Fruit fly (Drosophila melanogaster) whole organism, wandering third instar larva: ENCODE measurements around the gene hth.

Experiments used
- Dif ChIP-seq: fragments of 200-275, 200-300 bp; sonication (Bioruptor generic); optimal IDR thresholded peaks from 2 replicates; lab custom pipeline; 2018; ENCODE audit warnings: missing biosample characterization, missing genetic modification characterization; ENCODE audit not compliant: partially characterized antibody
- GATAd ChIP-seq: sonication (Bioruptor generic); optimal IDR thresholded peaks from 2 replicates; lab custom pipeline; 2016; ENCODE audit warnings: missing biosample characterization, missing genetic modification characterization
- OdsH ChIP-seq: fragments of 200-800 bp; sonication (Bioruptor generic); optimal IDR thresholded peaks from 2 replicates; lab custom pipeline; 2016; ENCODE audit warnings: missing biosample characterization, mild to moderate bottlenecking, missing genetic modification characterization
- br ChIP-seq: fragments of 200-800 bp; sonication (Bioruptor generic); optimal IDR thresholded peaks from 2 replicates; lab custom pipeline; 2016; ENCODE audit warnings: missing biosample characterization, missing genetic modification characterization
- dl ChIP-seq, 2 experiments: fragments of 175-275, 200-275 bp in 1 of 2; fragments of 200-275 bp in 1 of 2; sonication (Bioruptor generic); optimal IDR thresholded peaks; lab custom pipeline; 2018; ENCODE audit warnings: mild to moderate bottlenecking in 2 of 2, missing biosample characterization in 2 of 2, missing genetic modification characterization in 2 of 2, moderate library complexity in 2 of 2; ENCODE audit not compliant: partially characterized antibody in 2 of 2, insufficient read depth in 1 of 2
- h ChIP-seq: fragments of 200-800 bp; sonication (Bioruptor generic); optimal IDR thresholded peaks from 3 replicates; lab custom pipeline; 2016; ENCODE audit warnings: missing biosample characterization, mild to moderate bottlenecking, missing genetic modification characterization
- sage ChIP-seq: fragments of 200-800 bp; sonication (Bioruptor generic); optimal IDR thresholded peaks from 2 replicates; lab custom pipeline; 2016; ENCODE audit warnings: missing biosample characterization, mild to moderate bottlenecking, missing genetic modification characterization
- woc ChIP-seq: sonication (Bioruptor generic); optimal IDR thresholded peaks from 2 replicates; lab custom pipeline; 2016; ENCODE audit warnings: missing biosample characterization, mild to moderate bottlenecking, missing genetic modification characterization

DNA sequence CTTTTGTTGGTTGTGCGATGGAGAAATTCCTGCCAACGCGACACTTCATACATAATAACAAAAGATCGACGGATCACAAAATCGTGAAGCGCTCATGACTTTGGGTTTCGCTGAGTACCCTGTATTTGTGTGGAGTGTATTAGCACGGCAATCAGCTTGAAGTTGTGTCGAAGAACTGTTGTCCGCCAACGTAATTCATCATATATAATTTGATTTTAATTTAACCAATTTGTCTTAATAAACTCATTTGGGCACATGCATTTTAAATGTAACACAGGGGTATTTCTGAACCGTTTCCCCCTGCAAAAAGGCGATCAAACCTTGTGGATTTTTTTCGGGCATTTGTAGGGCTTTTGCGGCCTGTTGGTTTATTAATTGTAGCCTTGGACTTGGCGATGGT, 59.8 kb downstream of the hth start:
- TF ChIP-seq woc (peak; percentile 84), sage (GFP tag; lab: Kevin White, UChicago) (peak; percentile 70), br (GFP tag; lab: Kevin White, UChicago) (peak; percentile 82), OdsH (GFP tag; lab: Kevin White, UChicago) (peak; percentile 77), h (GFP tag; lab: Kevin White, UChicago) (peak; percentile 84), dl (GFP tag; optimal IDR thresholded peaks at IDR 0.05; lab: Kevin White, UChicago; ENCODE audit: insufficient read depth in 1 of 2, partially characterized antibody in 2 of 2) (no peak), GATAd (no peak), Dif (no peak)
